Fruit fly (Drosophila melanogaster): ENCODE results near the gene Prps.

dm6 chr3L:9718929-9719328 lies 22.4 kb upstream of the Prps start, which contains the start of the genes CG18178 and CG14174:
- TF ChIP-seq tai (GFP tag; optimal IDR thresholded peaks at IDR 0.05) (no peak), h (GFP tag; optimal IDR thresholded peaks at IDR 0.05) (peak; percentile 39), Hr78 (GFP tag; optimal IDR thresholded peaks at IDR 0.05) (no peak), fru (GFP tag; optimal IDR thresholded peaks at IDR 0.05) (no peak), Myc (optimal IDR thresholded peaks at IDR 0.05) (peak; percentile 90), Dif (GFP tag; optimal IDR thresholded peaks at IDR 0.05; ENCODE audit: partially characterized antibody) (no peak), sage (GFP tag; optimal IDR thresholded peaks at IDR 0.05) (no peak), Rel (GFP tag; optimal IDR thresholded peaks at IDR 0.05) (no peak), Rel (tag; optimal IDR thresholded peaks at IDR 0.05) (peak; percentile 82), Dfd (GFP tag; optimal IDR thresholded peaks at IDR 0.05) (no peak), CrebA (GFP tag; optimal IDR thresholded peaks at IDR 0.05; ENCODE audit: borderline replicate concordance) (no peak), usp (GFP tag; optimal IDR thresholded peaks at IDR 0.05) (no peak), dmrt93B (GFP tag; optimal IDR thresholded peaks at IDR 0.05) (peak; percentile 48), pan (optimal IDR thresholded peaks at IDR 0.05) (no peak)
